Worm (Caenorhabditis elegans): ENCODE measurements around the gene srxa-16.

DNA sequence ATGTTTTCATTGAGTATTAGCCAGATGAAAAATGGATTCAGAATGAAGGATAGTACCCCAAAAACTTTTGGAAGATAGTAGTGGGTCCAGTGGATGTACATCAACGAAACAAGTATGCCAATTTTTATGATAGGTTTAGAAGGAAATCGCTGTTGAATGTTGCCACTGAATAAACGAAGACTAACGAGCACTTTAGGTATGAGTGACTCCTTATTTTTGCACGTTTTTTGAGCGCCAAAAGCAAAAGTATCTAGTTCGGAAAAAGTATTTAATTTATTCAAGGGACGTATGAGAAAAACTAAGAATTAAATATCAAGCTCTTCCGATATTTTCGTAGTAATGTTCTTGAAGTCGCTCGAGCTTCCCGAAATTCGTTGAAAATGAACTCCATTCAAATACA, 40.3 kb downstream of the srxa-16 start, which contains the start of gene srj-10:
- no peak for TF ChIP-seq him-1 (tag; optimal IDR thresholded peaks at IDR 0.05)
- TF ChIP-seq W03F9.2 (tag; optimal IDR thresholded peaks at IDR 0.05), result no peak
